In the genomic region with DNA sequence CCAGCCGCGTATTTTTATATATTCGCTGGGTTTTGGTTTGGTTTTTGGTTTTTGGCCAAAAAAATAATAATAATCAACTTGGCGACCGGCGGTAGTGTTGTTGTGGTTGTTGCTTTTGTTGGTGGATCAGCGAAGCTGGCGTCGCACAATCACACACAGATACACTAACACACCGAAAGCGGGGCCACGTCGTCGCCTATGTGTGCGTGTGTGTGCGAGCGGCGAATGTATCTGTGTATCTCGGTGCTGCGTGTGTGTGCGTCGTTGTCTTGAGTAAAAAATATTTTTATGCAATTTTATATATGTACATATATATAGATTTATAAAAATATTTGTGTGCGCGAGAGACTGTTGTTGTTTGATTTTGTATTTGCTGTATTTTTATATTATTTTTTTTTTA, we compare ENCODE assay signal across 5 fruit fly cellular contexts.
TF ChIP-seq lines count a peak whose summit lies in the region.

No protein-coding gene starts in this region.

- TF ChIP-seq CTCF in whole organism, embryonic (GFP tag; optimal IDR thresholded peaks at IDR 0.05; lab: Kevin White, UChicago) = no peak

TF ChIP-seq in whole organism, adult, 20 proteins besides CTCF, POLR2A, EP300 and RAD21:
- TF ChIP-seq CG11617 (GFP tag; optimal IDR thresholded peaks at IDR 0.05; lab: Kevin White, UChicago) = no peak
- TF ChIP-seq CG14711 (tag; optimal IDR thresholded peaks at IDR 0.05; lab: Kevin White, UChicago) = no peak
- peak; percentile 25 for TF ChIP-seq tj (GFP tag; optimal IDR thresholded peaks at IDR 0.05; lab: Kevin White, UChicago)
- no peak for TF ChIP-seq kay (GFP tag; lab: Kevin White, UChicago; ENCODE audit: borderline replicate concordance)
- TF ChIP-seq Mnt (GFP tag; optimal IDR thresholded peaks at IDR 0.05; lab: Kevin White, UChicago) = peak; percentile 4
- peak; percentile 93 for TF ChIP-seq cic (GFP tag; optimal IDR thresholded peaks at IDR 0.05; lab: Kevin White, UChicago)

TF ChIP-seq in whole organism, embryonic, 481 proteins besides CTCF, POLR2A, EP300 and RAD21 (continues in another document):
- TF ChIP-seq sd (tag; optimal IDR thresholded peaks at IDR 0.05; lab: Kevin White, UChicago) (peak; percentile 50), CG34422 (GFP tag; IDR thresholded peaks at IDR 0.05; lab: Robert Waterston, UW) (peak; percentile 45; the same call in 1 of the 3 replicates), chinmo (GFP tag; IDR thresholded peaks at IDR 0.05; lab: Robert Waterston, UW; ENCODE audit: partially characterized antibody) (peak; percentile 90; the same call in 3 of the 4 replicates), CG13894 (tag; optimal IDR thresholded peaks at IDR 0.05; lab: Kevin White, UChicago) (peak; percentile 51), Med (GFP tag; lab: Kevin White, UChicago) (peak; percentile 38), pnt (GFP tag; optimal IDR thresholded peaks at IDR 0.05; lab: Kevin White, UChicago) (no peak), Adf1 (GFP tag; IDR thresholded peaks at IDR 0.05; lab: Robert Waterston, UW) (peak; percentile 94), ash1 (GFP tag; optimal IDR thresholded peaks at IDR 0.05; lab: Kevin White, UChicago) (peak; percentile 57), CG14050 (GFP tag; IDR thresholded peaks at IDR 0.05; lab: Robert Waterston, UW) (no peak), Drgx (GFP tag; IDR thresholded peaks at IDR 0.05; lab: Robert Waterston, UW) (peak; percentile 51), CkIIα-i1 (GFP tag; IDR thresholded peaks at IDR 0.05; lab: Robert Waterston, UW) (no peak), CG4360 (GFP tag; IDR thresholded peaks at IDR 0.05; lab: Robert Waterston, UW) (peak; percentile 88), CG14710 (tag; optimal IDR thresholded peaks at IDR 0.05; lab: Kevin White, UChicago) (no peak), CG2199 (GFP tag; IDR thresholded peaks at IDR 0.05; lab: Robert Waterston, UW) (peak; percentile 36; the same call in 2 of the 3 replicates), HmgD (GFP tag; optimal IDR thresholded peaks at IDR 0.05; lab: Kevin White, UChicago) (no peak), CG11695 (GFP tag; IDR thresholded peaks at IDR 0.05; lab: Robert Waterston, UW) (no peak), rib (GFP tag; IDR thresholded peaks at IDR 0.05; lab: Robert Waterston, UW) (peak; percentile 35; the same call in 1 of the 2 replicates), CG12659 (GFP tag; optimal IDR thresholded peaks at IDR 0.05; lab: Kevin White, UChicago) (no peak), Deaf1 (tag; optimal IDR thresholded peaks at IDR 0.05; lab: Kevin White, UChicago) (peak; percentile 24), Dip3 (GFP tag; optimal IDR thresholded peaks at IDR 0.05; lab: Kevin White, UChicago) (no peak)

TF ChIP-seq in whole organism, prepupa, 60 proteins besides CTCF, POLR2A, EP300 and RAD21 (continues in another document):
- TF ChIP-seq svp (GFP tag; lab: Kevin White, UChicago) (peak; percentile 63), CG6854 (GFP tag; optimal IDR thresholded peaks at IDR 0.05; lab: Kevin White, UChicago) (no peak), CG10669 (GFP tag; optimal IDR thresholded peaks at IDR 0.05; lab: Kevin White, UChicago) (no peak), esn (GFP tag; optimal IDR thresholded peaks at IDR 0.05; lab: Kevin White, UChicago) (no peak), CG6163 (GFP tag; IDR thresholded peaks at IDR 0.05; lab: Robert Waterston, UW) (peak; percentile 42; the same call in 1 of the 3 replicates), CG15336 (GFP tag; IDR thresholded peaks at IDR 0.05; lab: Robert Waterston, UW) (peak; percentile 30; the same call in 1 of the 2 replicates), Hr39 (GFP tag; optimal IDR thresholded peaks at IDR 0.05; lab: Kevin White, UChicago) (no peak), CG1621 (tag; optimal IDR thresholded peaks at IDR 0.05; lab: Kevin White, UChicago) (peak; percentile 6), CG11294 (GFP tag; IDR thresholded peaks at IDR 0.05; lab: Robert Waterston, UW) (no peak), ss (GFP tag; optimal IDR thresholded peaks at IDR 0.05; lab: Kevin White, UChicago) (peak in 1 of 2 experiments; percentile 5), CG8632 (GFP tag; optimal IDR thresholded peaks at IDR 0.05; lab: Kevin White, UChicago) (no peak), CG32006 (GFP tag; optimal IDR thresholded peaks at IDR 0.05; lab: Kevin White, UChicago) (no peak), eg (GFP tag; IDR thresholded peaks at IDR 0.05; lab: Robert Waterston, UW) (peak; percentile 40; the same call in 2 of the 3 replicates), CG31627 (GFP tag; optimal IDR thresholded peaks at IDR 0.05; lab: Kevin White, UChicago) (no peak), vri (GFP tag; optimal IDR thresholded peaks at IDR 0.05; lab: Kevin White, UChicago) (peak; percentile 74), CG6276 (GFP tag; optimal IDR thresholded peaks at IDR 0.05; lab: Kevin White, UChicago) (peak; percentile 57), CG6792 (GFP tag; optimal IDR thresholded peaks at IDR 0.05; lab: Kevin White, UChicago) (no peak), Eip78C (GFP tag; lab: Kevin White, UChicago) (peak; percentile 1), fkh (GFP tag; optimal IDR thresholded peaks at IDR 0.05; lab: Kevin White, UChicago) (peak; percentile 20), cyc (GFP tag; optimal IDR thresholded peaks at IDR 0.05; lab: Kevin White, UChicago) (no peak), net (GFP tag; optimal IDR thresholded peaks at IDR 0.05; lab: Kevin White, UChicago) (no peak)

TF ChIP-seq in whole organism, pupa, 21 proteins besides CTCF, POLR2A, EP300 and RAD21:
- TF ChIP-seq gl (tag; optimal IDR thresholded peaks at IDR 0.05; lab: Kevin White, UChicago) (no peak), Pif1A (GFP tag; optimal IDR thresholded peaks at IDR 0.05; lab: Kevin White, UChicago) (no peak), CG8301 (tag; optimal IDR thresholded peaks at IDR 0.05; lab: Kevin White, UChicago) (no peak), CG8159 (tag; optimal IDR thresholded peaks at IDR 0.05; lab: Kevin White, UChicago) (no peak), CG34367 (tag; optimal IDR thresholded peaks at IDR 0.05; lab: Kevin White, UChicago) (no peak), CG32121 (GFP tag; IDR thresholded peaks at IDR 0.05; lab: Robert Waterston, UW) (peak; percentile 42; the same call in 1 of the 2 replicates), CG10348 (GFP tag; IDR thresholded peaks at IDR 0.05; lab: Robert Waterston, UW) (no peak), Ets98B (GFP tag; IDR thresholded peaks at IDR 0.05; lab: Robert Waterston, UW) (peak; percentile 41; the same call in 1 of the 2 replicates), CG4496 (GFP tag; IDR thresholded peaks at IDR 0.05; lab: Robert Waterston, UW) (peak; percentile 25; the same call in 1 of the 3 replicates), EcR (GFP tag; optimal IDR thresholded peaks at IDR 0.05; lab: Kevin White, UChicago) (peak; percentile 28), Pif1B (GFP tag; optimal IDR thresholded peaks at IDR 0.05; lab: Kevin White, UChicago) (no peak), CG17806 (tag; optimal IDR thresholded peaks at IDR 0.05; lab: Kevin White, UChicago) (no peak), CG9948 (tag; optimal IDR thresholded peaks at IDR 0.05; lab: Kevin White, UChicago) (no peak), CG13204 (GFP tag; optimal IDR thresholded peaks at IDR 0.05; lab: Kevin White, UChicago) (no peak), CG14655 (GFP tag; optimal IDR thresholded peaks at IDR 0.05; lab: Kevin White, UChicago) (peak; percentile 14)

TF ChIP-seq in whole organism, wandering third instar larva, 38 proteins besides CTCF, POLR2A, EP300 and RAD21:
- TF ChIP-seq Hr83 (GFP tag; optimal IDR thresholded peaks at IDR 0.05; lab: Kevin White, UChicago; ENCODE audit: poor library complexity, severe bottlenecking) = peak; percentile 34
- peak; percentile 57 for TF ChIP-seq sage (GFP tag; optimal IDR thresholded peaks at IDR 0.05; lab: Kevin White, UChicago)
- TF ChIP-seq h (GFP tag; optimal IDR thresholded peaks at IDR 0.05; lab: Kevin White, UChicago) = peak; percentile 13
- TF ChIP-seq OdsH (GFP tag; optimal IDR thresholded peaks at IDR 0.05; lab: Kevin White, UChicago) = no peak
- no peak for TF ChIP-seq dmrt93B (GFP tag; optimal IDR thresholded peaks at IDR 0.05; lab: Kevin White, UChicago)
- TF ChIP-seq CG9705 (GFP tag; optimal IDR thresholded peaks at IDR 0.05; lab: Kevin White, UChicago) = no peak
- TF ChIP-seq HLH106 (tag; optimal IDR thresholded peaks at IDR 0.05; lab: Kevin White, UChicago) = no peak
- peak; percentile 26 for TF ChIP-seq brk (GFP tag; optimal IDR thresholded peaks at IDR 0.05; lab: Kevin White, UChicago)
- TF ChIP-seq Rel (GFP tag; optimal IDR thresholded peaks at IDR 0.05; lab: Kevin White, UChicago) = no peak
- TF ChIP-seq Rel (tag; optimal IDR thresholded peaks at IDR 0.05; lab: Kevin White, UChicago) = peak; percentile 36
- no peak for TF ChIP-seq dl (GFP tag; optimal IDR thresholded peaks at IDR 0.05; lab: Kevin White, UChicago; ENCODE audit: insufficient read depth in 1 of 2, partially characterized antibody in 2 of 2)
- no peak for TF ChIP-seq foxo (GFP tag; optimal IDR thresholded peaks at IDR 0.05; lab: Kevin White, UChicago)
- TF ChIP-seq Jra (GFP tag; optimal IDR thresholded peaks at IDR 0.05; lab: Kevin White, UChicago) = no peak
- TF ChIP-seq CG32264 (GFP tag; optimal IDR thresholded peaks at IDR 0.05; lab: Kevin White, UChicago) = no peak
- TF ChIP-seq psq (GFP tag; optimal IDR thresholded peaks at IDR 0.05; lab: Kevin White, UChicago) = no peak
- no peak for TF ChIP-seq Sp1 (GFP tag; optimal IDR thresholded peaks at IDR 0.05; lab: Kevin White, UChicago)
- peak; percentile 49 for TF ChIP-seq CrebA (GFP tag; optimal IDR thresholded peaks at IDR 0.05; lab: Kevin White, UChicago; ENCODE audit: borderline replicate concordance)
- TF ChIP-seq tai (GFP tag; optimal IDR thresholded peaks at IDR 0.05; lab: Kevin White, UChicago) = no peak
- no peak for TF ChIP-seq Vsx2 (GFP tag; optimal IDR thresholded peaks at IDR 0.05; lab: Kevin White, UChicago; ENCODE audit: partially characterized antibody)
- peak; percentile 13 for TF ChIP-seq Hr78 (GFP tag; optimal IDR thresholded peaks at IDR 0.05; lab: Kevin White, UChicago)
- no peak for TF ChIP-seq Abd-B (GFP tag; optimal IDR thresholded peaks at IDR 0.05; lab: Kevin White, UChicago)
- peak; percentile 26 for TF ChIP-seq rgr (GFP tag; optimal IDR thresholded peaks at IDR 0.05; lab: Kevin White, UChicago)
- no peak for TF ChIP-seq Myc (optimal IDR thresholded peaks at IDR 0.05; lab: Kevin White, UChicago)
- TF ChIP-seq N (GFP tag; optimal IDR thresholded peaks at IDR 0.05; lab: Kevin White, UChicago) = peak; percentile 64
